Fruit fly (Drosophila melanogaster) whole organism, embryonic: ENCODE data around the gene CG13843.

Experiments
- BEAF-32 ChIP-seq: fragments of 200-800 bp; sonication (Bioruptor generic); optimal IDR thresholded peaks from 3 replicates; lab custom pipeline; 2017; ENCODE audit warnings: missing biosample characterization, missing genetic modification characterization, mild to moderate bottlenecking, moderate library complexity, missing genetic modification reagents
- Bgb ChIP-seq: fragments of 200-800 bp; sonication (Bioruptor generic); IDR thresholded peaks from 2 replicates; pipeline ENCODE4 v1.3.6; 2022; ENCODE audit warnings: missing biosample characterization, missing genetic modification characterization; ENCODE audit not compliant: partially characterized antibody
- CG10321 ChIP-seq: fragments of 200-800 bp; sonication (Bioruptor generic); IDR thresholded peaks from 2 replicates; pipeline ENCODE4 v1.3.6; 2022; ENCODE audit warnings: missing biosample characterization, missing genetic modification characterization
- CG10979 ChIP-seq: fragments of 200-800 bp; sonication (Bioruptor generic); optimal IDR thresholded peaks from 2 replicates; lab custom pipeline; 2018; ENCODE audit warnings: missing biosample characterization, mild to moderate bottlenecking, missing genetic modification characterization, moderate library complexity
- CG11560 ChIP-seq: fragments of 200-800 bp; sonication (Bioruptor generic); IDR thresholded peaks from 3 replicates; pipeline ENCODE4 v1.3.6; 2022; ENCODE audit warnings: missing biosample characterization, missing genetic modification characterization
- CG12942 ChIP-seq: fragments of 200-800 bp; sonication (Bioruptor generic); optimal IDR thresholded peaks from 3 replicates; lab custom pipeline; 2016; ENCODE audit warnings: missing biosample characterization, missing genetic modification characterization
- CG13287 ChIP-seq: fragments of 200-800 bp; sonication (Bioruptor generic); IDR thresholded peaks from 2 replicates; pipeline ENCODE4 v1.3.6; 2022; ENCODE audit warnings: missing biosample characterization, missing genetic modification characterization; ENCODE audit not compliant: partially characterized antibody
- CG13424 ChIP-seq: fragments of 200-800 bp; sonication (Bioruptor generic); optimal IDR thresholded peaks from 2 replicates; lab custom pipeline; 2019; ENCODE audit warnings: missing biosample characterization, mild to moderate bottlenecking, missing genetic modification characterization, moderate library complexity
- CG14710 ChIP-seq: fragments of 200-800 bp; sonication (Bioruptor generic); optimal IDR thresholded peaks from 3 replicates; lab custom pipeline; 2019; ENCODE audit warnings: missing biosample characterization, mild to moderate bottlenecking, missing genetic modification characterization, moderate library complexity
- CG1529 ChIP-seq: fragments of 200-800 bp; sonication (Bioruptor generic); optimal IDR thresholded peaks from 3 replicates; lab custom pipeline; 2018; ENCODE audit warnings: missing biosample characterization, missing genetic modification characterization
- CG1603 ChIP-seq: fragments of 200-800 bp; sonication (Bioruptor generic); optimal IDR thresholded peaks from 2 replicates; lab custom pipeline; 2019; ENCODE audit warnings: missing biosample characterization, mild to moderate bottlenecking, missing genetic modification characterization, moderate library complexity
- CG17186 ChIP-seq: fragments of 200-800 bp; sonication (Bioruptor generic); optimal IDR thresholded peaks from 3 replicates; lab custom pipeline; 2017; ENCODE audit warnings: missing biosample characterization, missing genetic modification reagents, missing genetic modification characterization
- CG17385 ChIP-seq: fragments of 200-800 bp; sonication (Bioruptor generic); optimal IDR thresholded peaks from 3 replicates; lab custom pipeline; 2018; ENCODE audit warnings: missing biosample characterization, mild to moderate bottlenecking, missing genetic modification characterization
- CG17612 ChIP-seq: fragments of 200-800 bp; sonication (Bioruptor generic); IDR thresholded peaks from 2 replicates; pipeline ENCODE4 v1.3.6; 2022; ENCODE audit warnings: missing biosample characterization, missing genetic modification characterization
- CG30020 ChIP-seq: fragments of 200-800 bp; optimal IDR thresholded peaks from 2 replicates; lab custom pipeline; 2019; ENCODE audit warnings: missing biosample characterization, mild to moderate bottlenecking, missing genetic modification characterization, moderate library complexity
- CG7963 ChIP-seq: fragments of 200-800 bp; sonication (Bioruptor generic); IDR thresholded peaks from 3 replicates; pipeline ENCODE4 v1.3.6; 2022; ENCODE audit warnings: missing biosample characterization, missing genetic modification characterization; ENCODE audit not compliant: partially characterized antibody
- CG8478 ChIP-seq: fragments of >200 bp; optimal IDR thresholded peaks from 2 replicates; lab custom pipeline; 2018
- CG9609 ChIP-seq: fragments of 200-800 bp; sonication (Bioruptor generic); optimal IDR thresholded peaks from 3 replicates; lab custom pipeline; 2016; ENCODE audit warnings: missing biosample characterization, missing genetic modification characterization
- CG9797 ChIP-seq: fragments of 200-800 bp; sonication (Bioruptor generic); optimal IDR thresholded peaks from 3 replicates; lab custom pipeline; 2018; ENCODE audit warnings: missing biosample characterization, mild to moderate bottlenecking, missing genetic modification characterization
- Dbx ChIP-seq: fragments of 200-800 bp; sonication (Bioruptor generic); IDR thresholded peaks from 3 replicates; pipeline ENCODE4 v1.3.6; 2022; ENCODE audit warnings: missing biosample characterization, missing genetic modification characterization
- Dll ChIP-seq: fragments of 200-800 bp; sonication (Bioruptor generic); IDR thresholded peaks from 4 replicates; pipeline ENCODE4 v1.3.6; 2022; ENCODE audit warnings: missing biosample characterization, missing genetic modification characterization; ENCODE audit not compliant: partially characterized antibody
- Dp ChIP-seq: fragments of 200-800 bp; sonication (Bioruptor generic); optimal IDR thresholded peaks from 2 replicates; lab custom pipeline; 2018; ENCODE audit warnings: missing biosample characterization, mild to moderate bottlenecking, missing genetic modification characterization, moderate library complexity
- E2f2 ChIP-seq: fragments of 200-800 bp; sonication (Bioruptor generic); IDR thresholded peaks from 2 replicates; pipeline ENCODE4 v1.3.6; 2022; ENCODE audit warnings: missing biosample characterization, missing genetic modification characterization
- Elba2 ChIP-seq: fragments of 200-800 bp; sonication (Bioruptor generic); optimal IDR thresholded peaks from 3 replicates; lab custom pipeline; 2016; ENCODE audit warnings: missing biosample characterization, missing genetic modification characterization
- Ets97D ChIP-seq: fragments of 200-800 bp; sonication (Bioruptor generic); optimal IDR thresholded peaks from 3 replicates; lab custom pipeline; 2016; ENCODE audit warnings: missing biosample characterization, missing genetic modification characterization
- Fer1 ChIP-seq: fragments of 200-800 bp; sonication (Bioruptor generic); optimal IDR thresholded peaks from 2 replicates; lab custom pipeline; 2017; ENCODE audit warnings: missing biosample characterization, mild to moderate bottlenecking, missing genetic modification characterization
- HmgD ChIP-seq: fragments of 200-800 bp; sonication (Bioruptor generic); optimal IDR thresholded peaks from 3 replicates; lab custom pipeline; 2016; ENCODE audit warnings: missing biosample characterization, missing genetic modification characterization
- MESR4 ChIP-seq: fragments of 200-800 bp; sonication (Bioruptor generic); optimal IDR thresholded peaks from 2 replicates; lab custom pipeline; 2018; ENCODE audit warnings: missing biosample characterization, mild to moderate bottlenecking, missing genetic modification characterization, moderate library complexity
- Max ChIP-seq: fragments of 200-800 bp; sonication (Bioruptor generic); optimal IDR thresholded peaks from 2 replicates; lab custom pipeline; 2016; ENCODE audit warnings: missing biosample characterization, mild to moderate bottlenecking, missing genetic modification characterization
- Med ChIP-seq: fragments of 200-800 bp; sonication (Bioruptor generic); peaks from one replicate; lab custom pipeline; 2016; ENCODE audit warnings: missing biosample characterization, missing genetic modification characterization, mild to moderate bottlenecking, inconsistent platforms, moderate library complexity
- Scr ChIP-seq: fragments of 200-800 bp; sonication (Bioruptor generic); IDR thresholded peaks from 2 replicates; pipeline ENCODE4 v1.3.6; 2022; ENCODE audit warnings: missing biosample characterization, missing genetic modification characterization; ENCODE audit not compliant: partially characterized antibody
- Sin3A ChIP-seq: fragments of >200 bp; optimal IDR thresholded peaks from 2 replicates; lab custom pipeline; 2018
- amos ChIP-seq: fragments of 200-800 bp; sonication (Bioruptor generic); IDR thresholded peaks from 2 replicates; pipeline ENCODE4 v1.3.6; 2022; ENCODE audit warnings: missing biosample characterization, missing genetic modification characterization; ENCODE audit not compliant: partially characterized antibody
- az2 ChIP-seq: fragments of 200-800 bp; sonication (Bioruptor generic); optimal IDR thresholded peaks from 3 replicates; lab custom pipeline; 2016; ENCODE audit warnings: missing biosample characterization, missing genetic modification characterization
- bbx ChIP-seq: fragments of 200-800 bp; sonication (Bioruptor generic); IDR thresholded peaks from 2 replicates; pipeline ENCODE4 v1.3.6; 2022; ENCODE audit warnings: missing biosample characterization, missing genetic modification characterization; ENCODE audit not compliant: partially characterized antibody
- chinmo ChIP-seq: fragments of 200-800 bp; sonication (Bioruptor generic); IDR thresholded peaks from 4 replicates; pipeline ENCODE4 v1.3.6; 2022; ENCODE audit warnings: missing biosample characterization, missing genetic modification characterization; ENCODE audit not compliant: partially characterized antibody
- cwo ChIP-seq: fragments of 200-800 bp; sonication (Bioruptor generic); optimal IDR thresholded peaks from 3 replicates; lab custom pipeline; 2017; ENCODE audit warnings: missing biosample characterization, missing genetic modification characterization, mild to moderate bottlenecking, moderate library complexity, missing genetic modification reagents
- dm ChIP-seq: fragments of 200-800 bp; sonication (Bioruptor generic); optimal IDR thresholded peaks from 3 replicates; lab custom pipeline; 2016; ENCODE audit warnings: missing biosample characterization, missing genetic modification characterization
- ftz-f1 ChIP-seq: fragments of 200-800 bp; sonication (Bioruptor generic); optimal IDR thresholded peaks from 2 replicates; lab custom pipeline; 2016; ENCODE audit warnings: missing biosample characterization, missing genetic modification characterization
- gfzf ChIP-seq: fragments of 200-800 bp; sonication (Bioruptor generic); optimal IDR thresholded peaks from 2 replicates; lab custom pipeline; 2016; ENCODE audit warnings: missing biosample characterization, mild to moderate bottlenecking, missing genetic modification characterization, moderate library complexity
- gt ChIP-seq: fragments of 200-800 bp; sonication (Bioruptor generic); IDR thresholded peaks from 2 replicates; pipeline ENCODE4 v1.3.6; 2022; ENCODE audit warnings: missing biosample characterization, missing genetic modification characterization
- mirr ChIP-seq: fragments of 200-800 bp; sonication (Bioruptor generic); optimal IDR thresholded peaks from 3 replicates; lab custom pipeline; 2018; ENCODE audit warnings: missing biosample characterization, mild to moderate bottlenecking, missing genetic modification characterization
- mld ChIP-seq: fragments of 200-800 bp; sonication (Bioruptor generic); IDR thresholded peaks from 3 replicates; pipeline ENCODE4 v1.3.6; 2022; ENCODE audit warnings: missing biosample characterization, missing genetic modification characterization; ENCODE audit not compliant: partially characterized antibody
- org-1 ChIP-seq: fragments of 200-800 bp; sonication (Bioruptor generic); optimal IDR thresholded peaks from 2 replicates; lab custom pipeline; 2017; ENCODE audit warnings: missing biosample characterization, missing genetic modification characterization
- pzg ChIP-seq: fragments of 200-800 bp; sonication (Bioruptor generic); optimal IDR thresholded peaks from 3 replicates; lab custom pipeline; 2018; ENCODE audit warnings: missing biosample characterization, mild to moderate bottlenecking, missing genetic modification characterization, moderate library complexity
- sr ChIP-seq: fragments of 200-800 bp; sonication (Bioruptor generic); IDR thresholded peaks from 3 replicates; pipeline ENCODE4 v1.3.6; 2022; ENCODE audit warnings: missing biosample characterization, missing genetic modification characterization
- tio ChIP-seq: fragments of 200-800 bp; sonication (Bioruptor generic); optimal IDR thresholded peaks from 2 replicates; lab custom pipeline; 2017; ENCODE audit warnings: missing biosample characterization, missing genetic modification characterization, inconsistent platforms
- zen ChIP-seq: fragments of 200-800 bp; sonication (Bioruptor generic); optimal IDR thresholded peaks from 3 replicates; lab custom pipeline; 2018; ENCODE audit warnings: missing biosample characterization, mild to moderate bottlenecking, missing genetic modification characterization, moderate library complexity

The CG13843 gene

DNA sequence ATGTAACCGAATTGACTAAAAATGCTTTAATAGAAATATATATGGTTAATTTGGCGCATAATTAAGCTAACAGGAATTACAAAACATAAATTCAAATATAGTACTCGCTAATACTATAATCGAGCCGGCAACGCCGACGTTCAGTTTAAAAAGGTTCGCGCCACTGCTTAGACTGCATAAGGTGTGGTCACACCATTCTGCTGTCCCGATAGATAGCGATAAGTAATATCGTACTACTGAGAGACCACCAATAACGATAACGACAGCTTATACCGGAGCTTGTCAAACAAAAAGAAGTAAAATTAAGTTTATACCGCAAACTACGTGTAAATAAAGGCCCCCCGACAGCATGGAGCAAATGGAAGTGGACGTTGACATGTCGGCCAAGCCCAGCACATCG, 28.7 kb upstream of the CG13843 start, which contains the start of gene CSN6 (continued):
- TF ChIP-seq amos (GFP tag; lab: Robert Waterston, UW) (peak; percentile 84), sr (GFP tag; lab: Robert Waterston, UW) (no peak), CG10979 (tag; lab: Kevin White, UChicago) (peak; percentile 13), Sin3A (peak; percentile 37), Dbx (GFP tag; lab: Robert Waterston, UW) (peak; percentile 57; the same call in 2 of the 3 replicates), Fer1 (GFP tag; lab: Kevin White, UChicago) (peak; percentile 20), CG30020 (no peak), gt (GFP tag; lab: Robert Waterston, UW) (no peak), Elba2 (no peak), Ets97D (GFP tag; lab: Kevin White, UChicago) (peak; percentile 60), org-1 (GFP tag; lab: Kevin White, UChicago) (no peak), CG1529 (GFP tag; lab: Kevin White, UChicago) (no peak), HmgD (peak; percentile 68), az2 (GFP tag; lab: Kevin White, UChicago) (no peak), CG13424 (tag; lab: Kevin White, UChicago) (no peak), mirr (GFP tag; lab: Kevin White, UChicago) (no peak)

DNA sequence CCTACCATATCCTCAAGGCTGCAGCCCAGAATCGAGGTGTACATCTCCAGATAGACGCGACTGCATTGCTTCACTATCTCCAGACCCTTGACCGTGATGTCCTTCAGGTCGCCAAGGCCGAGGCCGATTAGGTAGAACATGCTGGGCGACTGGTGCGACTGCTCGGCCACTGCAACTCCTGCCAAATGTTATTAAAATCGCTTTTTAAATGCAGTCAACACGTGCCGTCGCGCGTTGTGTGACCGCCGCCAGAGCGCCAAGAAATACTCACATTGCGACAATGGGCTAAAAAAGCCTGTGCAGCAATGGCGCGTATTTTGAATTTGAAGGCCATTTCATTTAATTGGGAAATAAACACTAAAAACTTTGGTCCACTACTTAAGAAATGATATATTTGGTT, 26.3 kb upstream of the CG13843 start, which contains the start of gene Dph5:
TSS of gene Dph5 (minus strand) at position 245 of the 400 bp plus-strand sequence.
- TF ChIP-seq CG7963 (GFP tag; lab: Robert Waterston, UW), result 0 out of 3 replicates have a peak, but pooled peaks have one; percentile 23
- peak; percentile 29; the same call in 1 of the 2 replicates for TF ChIP-seq bbx (GFP tag; lab: Robert Waterston, UW)
- peak; percentile 23 for TF ChIP-seq CG1603 (tag; lab: Kevin White, UChicago)
- peak; percentile 7 for TF ChIP-seq Ets97D (GFP tag; lab: Kevin White, UChicago)
- TF ChIP-seq gfzf, result peak; percentile 83
- peak; percentile 37 for TF ChIP-seq Med (GFP tag; lab: Kevin White, UChicago)
- peak; percentile 18; the same call in 1 of the 2 replicates for TF ChIP-seq Scr
- TF ChIP-seq Max (GFP tag; lab: Kevin White, UChicago), result peak; percentile 52
- TF ChIP-seq mld, result 0 out of 3 replicates have a peak, but pooled peaks have one; percentile 30
- TF ChIP-seq E2f2 (GFP tag; lab: Robert Waterston, UW), result peak; percentile 92
- TF ChIP-seq Dbx (GFP tag; lab: Robert Waterston, UW), result 0 out of 3 replicates have a peak, but pooled peaks have one; percentile 12
- peak; percentile 87 for TF ChIP-seq Dp (GFP tag; lab: Kevin White, UChicago)
- TF ChIP-seq CG17612 (GFP tag; lab: Robert Waterston, UW), result no peak
- TF ChIP-seq CG17186 (GFP tag; lab: Kevin White, UChicago), result no peak
- 0 out of 2 replicates have a peak, but pooled peaks have one; percentile 9 for TF ChIP-seq Bgb (GFP tag; lab: Robert Waterston, UW)
- peak; percentile 44 for TF ChIP-seq cwo
- 0 out of 4 replicates have a peak, but pooled peaks have one; percentile 7 for TF ChIP-seq chinmo (GFP tag; lab: Robert Waterston, UW)
- no peak for TF ChIP-seq tio
- TF ChIP-seq dm (GFP tag; lab: Kevin White, UChicago), result peak; percentile 86
- TF ChIP-seq CG14710 (tag; lab: Kevin White, UChicago), result peak; percentile 0
- peak; percentile 12 for TF ChIP-seq BEAF-32
- TF ChIP-seq zen (tag; lab: Kevin White, UChicago), result peak; percentile 5
- TF ChIP-seq ftz-f1 (GFP tag; lab: Kevin White, UChicago), result peak; percentile 98
- peak; percentile 70 for TF ChIP-seq MESR4 (GFP tag; lab: Kevin White, UChicago)
- TF ChIP-seq CG12942, result no peak
- TF ChIP-seq CG11560 (tag; lab: Robert Waterston, UW), result no peak
- TF ChIP-seq CG10321 (GFP tag; lab: Robert Waterston, UW), result no peak
- TF ChIP-seq CG13287 (GFP tag; lab: Robert Waterston, UW), result peak; percentile 28; the same call in 1 of the 2 replicates
- peak; percentile 55 for TF ChIP-seq CG9797 (GFP tag; lab: Kevin White, UChicago)
- peak; percentile 61 for TF ChIP-seq pzg (GFP tag; lab: Kevin White, UChicago)
- TF ChIP-seq CG8478 (lab: Kevin White, UChicago), result no peak
- no peak for TF ChIP-seq CG17385 (GFP tag; lab: Kevin White, UChicago)
- 0 out of 4 replicates have a peak, but pooled peaks have one; percentile 11 for TF ChIP-seq Dll
- TF ChIP-seq CG9609 (GFP tag; lab: Kevin White, UChicago), result no peak
- no peak for TF ChIP-seq mirr (GFP tag; lab: Kevin White, UChicago)
- TF ChIP-seq gt (GFP tag; lab: Robert Waterston, UW), result no peak
